Fruit fly (Drosophila melanogaster) whole organism, embryonic: ENCODE data around the gene drongo.

Source experiments
- Blimp-1 ChIP-seq: fragments of 200-800 bp; sonication (Bioruptor generic); optimal IDR thresholded peaks from 3 replicates; lab custom pipeline; 2018; ENCODE audit warnings: missing biosample characterization, missing genetic modification characterization, mild to moderate bottlenecking, moderate library complexity, missing genetic modification reagents
- CG10267 ChIP-seq: fragments of 200-800 bp; sonication (Bioruptor generic); optimal IDR thresholded peaks from 2 replicates; lab custom pipeline; 2018; ENCODE audit warnings: missing biosample characterization, mild to moderate bottlenecking, missing genetic modification characterization, moderate library complexity
- CG10274 ChIP-seq: fragments of 200-800 bp; sonication (Bioruptor generic); optimal IDR thresholded peaks from 3 replicates; lab custom pipeline; 2017; ENCODE audit warnings: missing biosample characterization, mild to moderate bottlenecking, missing genetic modification characterization
- CG10543 ChIP-seq: fragments of 200-800 bp; sonication (Bioruptor generic); optimal IDR thresholded peaks from 3 replicates; lab custom pipeline; 2017; ENCODE audit warnings: missing biosample characterization, mild to moderate bottlenecking, missing genetic modification characterization, moderate library complexity
- CG12155 ChIP-seq: fragments of 200-800 bp; sonication (Bioruptor generic); optimal IDR thresholded peaks from 3 replicates; lab custom pipeline; 2016; ENCODE audit warnings: missing biosample characterization, missing genetic modification characterization
- CG12219 ChIP-seq: fragments of 200-800 bp; sonication (Bioruptor generic); optimal IDR thresholded peaks from 3 replicates; lab custom pipeline; 2018; ENCODE audit warnings: missing biosample characterization, mild to moderate bottlenecking, missing genetic modification characterization
- CG12769 ChIP-seq: fragments of 200-800 bp; sonication (Bioruptor generic); optimal IDR thresholded peaks from 2 replicates; lab custom pipeline; 2019; ENCODE audit warnings: missing biosample characterization, mild to moderate bottlenecking, missing genetic modification characterization, moderate library complexity
- CG13424 ChIP-seq: fragments of 200-800 bp; sonication (Bioruptor generic); optimal IDR thresholded peaks from 2 replicates; lab custom pipeline; 2019; ENCODE audit warnings: missing biosample characterization, mild to moderate bottlenecking, missing genetic modification characterization, moderate library complexity
- CG13775 ChIP-seq: fragments of 200-800 bp; sonication (Bioruptor generic); optimal IDR thresholded peaks from 3 replicates; lab custom pipeline; 2017; ENCODE audit warnings: missing biosample characterization, mild to moderate bottlenecking, missing genetic modification characterization
- CG15601 ChIP-seq: fragments of 200-800 bp; sonication (Bioruptor generic); optimal IDR thresholded peaks from 3 replicates; lab custom pipeline; 2019; ENCODE audit warnings: missing biosample characterization, mild to moderate bottlenecking, missing genetic modification characterization, moderate library complexity
- CG1647 ChIP-seq: fragments of 200-800 bp; sonication (Bioruptor generic); optimal IDR thresholded peaks from 3 replicates; lab custom pipeline; 2016; ENCODE audit warnings: missing biosample characterization, missing genetic modification characterization
- CG18011 ChIP-seq: fragments of 200-800 bp; sonication (Bioruptor generic); optimal IDR thresholded peaks from 2 replicates; lab custom pipeline; 2017; ENCODE audit warnings: missing biosample characterization, missing genetic modification characterization, mild to moderate bottlenecking, moderate library complexity, missing genotype
- CG2120 ChIP-seq: fragments of 200-800 bp; sonication (Bioruptor generic); optimal IDR thresholded peaks from 3 replicates; lab custom pipeline; 2016; ENCODE audit warnings: missing biosample characterization, missing genetic modification characterization
- CG32767 ChIP-seq: fragments of 200-800 bp; sonication (Bioruptor generic); IDR thresholded peaks from 2 replicates; pipeline ENCODE4 v1.3.6; 2022; ENCODE audit warnings: missing biosample characterization, missing genetic modification characterization
- CG34376 ChIP-seq: fragments of 200-800 bp; sonication (Bioruptor generic); optimal IDR thresholded peaks from 2 replicates; lab custom pipeline; 2018; ENCODE audit warnings: missing biosample characterization, mild to moderate bottlenecking, missing genetic modification characterization
- CG34422 ChIP-seq: fragments of 200-800 bp; sonication (Bioruptor generic); IDR thresholded peaks from 3 replicates; pipeline ENCODE4 v1.3.6; 2022; ENCODE audit warnings: missing biosample characterization, missing genetic modification characterization
- CG4854 ChIP-seq: fragments of 200-800 bp; sonication (Bioruptor generic); optimal IDR thresholded peaks from 2 replicates; lab custom pipeline; 2016; ENCODE audit warnings: missing biosample characterization, missing genetic modification characterization, inconsistent platforms
- CG6765 ChIP-seq: fragments of 200-800 bp; sonication (Bioruptor generic); optimal IDR thresholded peaks from 3 replicates; lab custom pipeline; 2017; ENCODE audit warnings: missing biosample characterization, mild to moderate bottlenecking, missing genetic modification characterization
- CG7372 ChIP-seq: fragments of 200-800 bp; sonication (Bioruptor generic); IDR thresholded peaks from 2 replicates; pipeline ENCODE4 v1.3.6; 2022; ENCODE audit warnings: missing biosample characterization, missing genetic modification characterization
- CG8359 ChIP-seq: fragments of 200-800 bp; sonication (Bioruptor generic); optimal IDR thresholded peaks from 2 replicates; lab custom pipeline; 2017; ENCODE audit warnings: missing biosample characterization, mild to moderate bottlenecking, missing genetic modification characterization, borderline replicate concordance
- Fer1 ChIP-seq: fragments of 200-800 bp; sonication (Bioruptor generic); optimal IDR thresholded peaks from 2 replicates; lab custom pipeline; 2017; ENCODE audit warnings: missing biosample characterization, mild to moderate bottlenecking, missing genetic modification characterization
- Gug ChIP-seq: fragments of 200-800 bp; sonication (Bioruptor generic); IDR thresholded peaks from 4 replicates; pipeline ENCODE4 v1.3.6; 2022; ENCODE audit warnings: missing biosample characterization, missing genetic modification characterization
- HHEX ChIP-seq: fragments of 200-800 bp; sonication (Bioruptor generic); optimal IDR thresholded peaks from 3 replicates; lab custom pipeline; 2017; ENCODE audit warnings: missing biosample characterization, mild to moderate bottlenecking, missing genetic modification characterization, missing genetic modification reagents
- Hmr ChIP-seq: fragments of 200-800 bp; sonication (Bioruptor generic); optimal IDR thresholded peaks from 3 replicates; lab custom pipeline; 2017; ENCODE audit warnings: mild to moderate bottlenecking, missing biosample characterization, missing genetic modification reagents, missing genetic modification characterization
- Hmx ChIP-seq: fragments of 200-800 bp; sonication (Bioruptor generic); optimal IDR thresholded peaks from 2 replicates; lab custom pipeline; 2016; ENCODE audit warnings: missing biosample characterization, missing genetic modification characterization
- MTF-1 ChIP-seq: fragments of 200-800 bp; sonication (Bioruptor generic); optimal IDR thresholded peaks from 2 replicates; lab custom pipeline; 2018; ENCODE audit warnings: missing biosample characterization, mild to moderate bottlenecking, missing genetic modification characterization, borderline replicate concordance
- Max ChIP-seq: fragments of 200-800 bp; sonication (Bioruptor generic); optimal IDR thresholded peaks from 2 replicates; lab custom pipeline; 2016; ENCODE audit warnings: missing biosample characterization, mild to moderate bottlenecking, missing genetic modification characterization
- Oaz ChIP-seq: fragments of 200-800 bp; sonication (Bioruptor generic); IDR thresholded peaks from 2 replicates; pipeline ENCODE4 v1.3.6; 2022; ENCODE audit warnings: missing biosample characterization, missing genetic modification characterization
- Poxn ChIP-seq: fragments of 200-800 bp; sonication (Bioruptor generic); IDR thresholded peaks from 2 replicates; pipeline ENCODE4 v1.3.6; 2022; ENCODE audit warnings: missing biosample characterization, missing genetic modification characterization
- TFAM ChIP-seq: fragments of 200-800 bp; sonication (Bioruptor generic); optimal IDR thresholded peaks from 2 replicates; lab custom pipeline; 2017; ENCODE audit warnings: missing biosample characterization, missing genetic modification characterization, inconsistent platforms
- Xbp1 ChIP-seq: fragments of 200-800 bp; sonication (Bioruptor generic); optimal IDR thresholded peaks from 3 replicates; lab custom pipeline; 2016; ENCODE audit warnings: missing biosample characterization, mild to moderate bottlenecking, missing genetic modification characterization
- ab ChIP-seq: fragments of 200-800 bp; sonication (Bioruptor generic); optimal IDR thresholded peaks from 2 replicates; lab custom pipeline; 2016; ENCODE audit warnings: missing biosample characterization, missing genetic modification characterization
- ara ChIP-seq: fragments of 200-800 bp; sonication (Bioruptor generic); IDR thresholded peaks from 2 replicates; pipeline ENCODE4 v1.3.6; 2022; ENCODE audit warnings: missing biosample characterization, missing genetic modification characterization
- br ChIP-seq: fragments of >200 bp; optimal IDR thresholded peaks from 2 replicates; lab custom pipeline; 2017
- cg ChIP-seq: fragments of 200-800 bp; sonication (Bioruptor generic); optimal IDR thresholded peaks from 3 replicates; lab custom pipeline; 2019; ENCODE audit warnings: missing biosample characterization, mild to moderate bottlenecking, missing genetic modification characterization, moderate library complexity
- dimm ChIP-seq: fragments of 200-800 bp; sonication (Bioruptor generic); IDR thresholded peaks from 2 replicates; pipeline ENCODE4 v1.3.6; 2022; ENCODE audit warnings: missing biosample characterization, missing genetic modification characterization
- fd96Cb ChIP-seq: fragments of 200-800 bp; sonication (Bioruptor generic); optimal IDR thresholded peaks from 2 replicates; lab custom pipeline; 2018; ENCODE audit warnings: missing biosample characterization, mild to moderate bottlenecking, missing genetic modification characterization, moderate library complexity
- fru ChIP-seq: fragments of >200 bp; optimal IDR thresholded peaks from 2 replicates; lab custom pipeline; 2017
- fu2 ChIP-seq: fragments of 200-800 bp; sonication (Bioruptor generic); optimal IDR thresholded peaks from 2 replicates; lab custom pipeline; 2016; ENCODE audit warnings: missing biosample characterization, missing genetic modification characterization
- h ChIP-seq: fragments of >200 bp; optimal IDR thresholded peaks from 2 replicates; lab custom pipeline; 2017
- hb ChIP-seq: fragments of 200-800 bp; sonication (Bioruptor generic); IDR thresholded peaks from 3 replicates; pipeline ENCODE4 v1.3.6; 2022; ENCODE audit warnings: missing biosample characterization, missing genetic modification characterization; ENCODE audit not compliant: partially characterized antibody
- jing ChIP-seq: fragments of 200-800 bp; sonication (Bioruptor generic); optimal IDR thresholded peaks from 2 replicates; lab custom pipeline; 2018; ENCODE audit warnings: missing biosample characterization, mild to moderate bottlenecking, missing genetic modification characterization
- lab ChIP-seq: fragments of 200-800 bp; sonication (Bioruptor generic); optimal IDR thresholded peaks from 3 replicates; lab custom pipeline; 2017; ENCODE audit warnings: missing biosample characterization, missing genetic modification characterization, mild to moderate bottlenecking, moderate library complexity, missing genetic modification reagents
- pb ChIP-seq: fragments of 200-800 bp; sonication (Bioruptor generic); optimal IDR thresholded peaks from 3 replicates; lab custom pipeline; 2016; ENCODE audit warnings: missing biosample characterization, missing genetic modification characterization
- tll ChIP-seq, 2 experiments: fragments of 200-800 bp in 1 of 2; fragments of >200 bp in 1 of 2; sonication (Bioruptor generic) in 1 of 2; optimal IDR thresholded peaks; 2 replicates each; lab custom pipeline; 2017 to 2019; ENCODE audit warnings: missing biosample characterization in 2 of 2, missing genetic modification characterization in 2 of 2, mild to moderate bottlenecking in 1 of 2, moderate library complexity in 1 of 2
- tna ChIP-seq: fragments of 200-800 bp; sonication (Bioruptor generic); IDR thresholded peaks from 2 replicates; pipeline ENCODE4 v1.3.6; 2022; ENCODE audit warnings: missing biosample characterization, missing genetic modification characterization; ENCODE audit not compliant: partially characterized antibody
- unpg ChIP-seq: fragments of 200-800 bp; sonication (Bioruptor generic); optimal IDR thresholded peaks from 3 replicates; lab custom pipeline; 2018; ENCODE audit warnings: missing biosample characterization, mild to moderate bottlenecking, missing genetic modification characterization, moderate library complexity
- zen ChIP-seq: fragments of 200-800 bp; sonication (Bioruptor generic); optimal IDR thresholded peaks from 3 replicates; lab custom pipeline; 2018; ENCODE audit warnings: missing biosample characterization, mild to moderate bottlenecking, missing genetic modification characterization, moderate library complexity
- zf30C ChIP-seq: fragments of 200-800 bp; sonication (Bioruptor generic); optimal IDR thresholded peaks from 3 replicates; lab custom pipeline; 2018; ENCODE audit warnings: missing biosample characterization, mild to moderate bottlenecking, missing genetic modification characterization

The drongo gene

dm6 chr2L:866950-867744, 16.3 kb upstream of the drongo start (continued):
- TF ChIP-seq tll (GFP tag; optimal IDR thresholded peaks at IDR 0.05; lab: Kevin White, UChicago): no peak
- peak; percentile 95 for TF ChIP-seq lab (GFP tag; lab: Kevin White, UChicago)
- peak; percentile 95 for TF ChIP-seq CG34422
- peak; percentile 95 for TF ChIP-seq ara (GFP tag; lab: Robert Waterston, UW)
- TF ChIP-seq Gug (GFP tag; lab: Robert Waterston, UW): peak; percentile 91
- peak; percentile 85 for TF ChIP-seq CG1647 (GFP tag; lab: Kevin White, UChicago)
- TF ChIP-seq CG8359 (GFP tag; lab: Kevin White, UChicago): peak; percentile 52
- peak; percentile 94 for TF ChIP-seq unpg
- peak; percentile 92 for TF ChIP-seq Fer1 (GFP tag; lab: Kevin White, UChicago)
- peak; percentile 85 for TF ChIP-seq CG34376 (GFP tag; lab: Kevin White, UChicago)
- TF ChIP-seq HHEX (GFP tag; lab: Kevin White, UChicago): peak; percentile 84
- peak; percentile 85 for TF ChIP-seq MTF-1 (GFP tag; lab: Kevin White, UChicago)
- TF ChIP-seq CG13775 (GFP tag; lab: Kevin White, UChicago): peak; percentile 87
- peak; percentile 93 for TF ChIP-seq Oaz (GFP tag; lab: Robert Waterston, UW)
- peak; percentile 90 for TF ChIP-seq CG4854 (GFP tag; lab: Kevin White, UChicago)
- TF ChIP-seq CG10267 (tag; lab: Kevin White, UChicago): peak; percentile 82
- TF ChIP-seq Blimp-1 (GFP tag; lab: Kevin White, UChicago): peak; percentile 86
- peak; percentile 97 for TF ChIP-seq CG12769 (tag; lab: Kevin White, UChicago)
- TF ChIP-seq CG32767: peak; percentile 92
- peak; percentile 93 for TF ChIP-seq CG7372
- TF ChIP-seq hb (GFP tag; lab: Robert Waterston, UW): no peak
- peak; percentile 89 for TF ChIP-seq CG12155 (GFP tag; lab: Kevin White, UChicago)
- TF ChIP-seq fru (lab: Kevin White, UChicago): no peak
- peak; percentile 41; the same call in 1 of the 2 replicates for TF ChIP-seq tna (GFP tag; lab: Robert Waterston, UW)
- peak; percentile 92 for TF ChIP-seq Hmr (GFP tag; lab: Kevin White, UChicago)
- TF ChIP-seq CG10543: peak; percentile 85
- TF ChIP-seq jing (GFP tag; lab: Kevin White, UChicago): peak; percentile 86
- no peak for TF ChIP-seq zf30C
- peak; percentile 54 for TF ChIP-seq pb
- TF ChIP-seq CG12219: peak; percentile 90
- TF ChIP-seq Max: peak; percentile 89
- peak; percentile 87 for TF ChIP-seq Hmx (GFP tag; lab: Kevin White, UChicago)
- peak; percentile 73 for TF ChIP-seq CG18011 (GFP tag; lab: Kevin White, UChicago)
- no peak for TF ChIP-seq h (lab: Kevin White, UChicago)
- peak; percentile 89 for TF ChIP-seq zen
- TF ChIP-seq CG15601 (tag; lab: Kevin White, UChicago): peak; percentile 89
- peak; percentile 92 for TF ChIP-seq dimm (GFP tag; lab: Robert Waterston, UW)
- TF ChIP-seq ab (GFP tag; lab: Kevin White, UChicago): peak; percentile 72
- TF ChIP-seq cg (GFP tag; lab: Kevin White, UChicago): peak; percentile 90
- peak; percentile 94 for TF ChIP-seq Xbp1
- TF ChIP-seq CG10274 (GFP tag; lab: Kevin White, UChicago): peak; percentile 72
- peak; percentile 71 for TF ChIP-seq fu2 (GFP tag; lab: Kevin White, UChicago)
- TF ChIP-seq CG6765 (GFP tag; lab: Kevin White, UChicago): peak; percentile 81
- peak; percentile 96 for TF ChIP-seq CG2120 (GFP tag; lab: Kevin White, UChicago)
- TF ChIP-seq Poxn (GFP tag; lab: Robert Waterston, UW): peak; percentile 80
- peak; percentile 92 for TF ChIP-seq fd96Cb
- no peak for TF ChIP-seq br (lab: Kevin White, UChicago)
- TF ChIP-seq TFAM (GFP tag; lab: Kevin White, UChicago): peak; percentile 46
- TF ChIP-seq CG13424: peak; percentile 96
